Fruit fly (Drosophila melanogaster): ENCODE data around the gene tna.
A peak's percentile ranks its signal among the peaks of the same experiment; 100 is the strongest.

Gene tna

dm6 chr3L:10869144-10869543 is 33.8 kb downstream of the tna start:
- TF ChIP-seq brk (GFP tag; optimal IDR thresholded peaks at IDR 0.05) (no peak), CG9705 (GFP tag; optimal IDR thresholded peaks at IDR 0.05) (no peak), Jra (GFP tag; optimal IDR thresholded peaks at IDR 0.05) (no peak), Mio (GFP tag; optimal IDR thresholded peaks at IDR 0.05) (no peak), Hr83 (GFP tag; optimal IDR thresholded peaks at IDR 0.05; ENCODE audit: poor library complexity, severe bottlenecking) (no peak), Myc (optimal IDR thresholded peaks at IDR 0.05) (no peak), h (GFP tag; optimal IDR thresholded peaks at IDR 0.05) (no peak), fru (GFP tag; optimal IDR thresholded peaks at IDR 0.05) (no peak)

- TF ChIP-seq Dfd (GFP tag; optimal IDR thresholded peaks at IDR 0.05) = peak; percentile 88
- TF ChIP-seq Hnf4 (GFP tag; optimal IDR thresholded peaks at IDR 0.05) = no peak
Measured at dm6 chr3L:10870087-10870486, 34.8 kb downstream of the tna start.

dm6 chr3L:10871534-10871933 is 36.2 kb downstream of the tna start:
- TF ChIP-seq OdsH (GFP tag; optimal IDR thresholded peaks at IDR 0.05) (no peak), Hr78 (GFP tag; optimal IDR thresholded peaks at IDR 0.05) (no peak), dsf (GFP tag; optimal IDR thresholded peaks at IDR 0.05; ENCODE audit: borderline replicate concordance) (no peak), Dfd (GFP tag; optimal IDR thresholded peaks at IDR 0.05) (peak; percentile 81)

- TF ChIP-seq Rel (GFP tag; optimal IDR thresholded peaks at IDR 0.05) = no peak
- no peak for TF ChIP-seq Rel (tag; optimal IDR thresholded peaks at IDR 0.05)
- TF ChIP-seq Hr78 (GFP tag; optimal IDR thresholded peaks at IDR 0.05) = no peak
- TF ChIP-seq Mio (GFP tag; optimal IDR thresholded peaks at IDR 0.05) = no peak
- no peak for TF ChIP-seq sage (GFP tag; optimal IDR thresholded peaks at IDR 0.05)
Measured at dm6 chr3L:10876036-10876435, 40.7 kb downstream of the tna start.

dm6 chr3L:10878842-10879241 is 43.5 kb downstream of the tna start, which contains the start of the genes CG6418 and Blos4:
Gene CG6418 (minus strand): TSS chr3L:10879037.
Gene Blos4 (plus strand): TSS chr3L:10879085.
- TF ChIP-seq Rel (GFP tag; optimal IDR thresholded peaks at IDR 0.05) (no peak), Rel (tag; optimal IDR thresholded peaks at IDR 0.05) (peak; percentile 17), rgr (GFP tag; optimal IDR thresholded peaks at IDR 0.05) (peak; percentile 91), Vsx2 (GFP tag; optimal IDR thresholded peaks at IDR 0.05; ENCODE audit: partially characterized antibody) (peak; percentile 93), GATAd (GFP tag; optimal IDR thresholded peaks at IDR 0.05) (no peak), Abd-B (GFP tag; optimal IDR thresholded peaks at IDR 0.05) (no peak), Dfd (GFP tag; optimal IDR thresholded peaks at IDR 0.05) (no peak)

dm6 chr3L:10882336-10883040 is 47.2 kb downstream of the tna start, which contains the start of the genes CG6409 and galla-2:
Gene CG6409 (minus strand): TSS chr3L:10882386.
Gene galla-2 (plus strand): TSS chr3L:10882890.
- TF ChIP-seq CrebA (GFP tag; optimal IDR thresholded peaks at IDR 0.05; ENCODE audit: borderline replicate concordance) = no peak

dm6 chr3L:10885711-10886272 is 50.5 kb downstream of the tna start:
- TF ChIP-seq Myc (optimal IDR thresholded peaks at IDR 0.05) (peak; percentile 69), psq (GFP tag; optimal IDR thresholded peaks at IDR 0.05) (no peak)

dm6 chr3L:10886371-10886770 is 51.0 kb downstream of the tna start, which contains the start of gene OXA1L:
Gene OXA1L (minus strand): TSS chr3L:10886471.
- TF ChIP-seq Dif (GFP tag; optimal IDR thresholded peaks at IDR 0.05; ENCODE audit: partially characterized antibody) = no peak
- TF ChIP-seq OdsH (GFP tag; optimal IDR thresholded peaks at IDR 0.05) = no peak
- no peak for TF ChIP-seq N (GFP tag; optimal IDR thresholded peaks at IDR 0.05)
- TF ChIP-seq rgr (GFP tag; optimal IDR thresholded peaks at IDR 0.05) = no peak
- TF ChIP-seq Vsx2 (GFP tag; optimal IDR thresholded peaks at IDR 0.05; ENCODE audit: partially characterized antibody) = no peak
- TF ChIP-seq CG32264 (GFP tag; optimal IDR thresholded peaks at IDR 0.05) = no peak
- TF ChIP-seq h (GFP tag; optimal IDR thresholded peaks at IDR 0.05) = no peak
- TF ChIP-seq Mio (GFP tag; optimal IDR thresholded peaks at IDR 0.05) = no peak
- no peak for TF ChIP-seq woc (GFP tag; optimal IDR thresholded peaks at IDR 0.05)
- no peak for TF ChIP-seq Rel (GFP tag; optimal IDR thresholded peaks at IDR 0.05)
- TF ChIP-seq Rel (tag; optimal IDR thresholded peaks at IDR 0.05) = no peak
- no peak for TF ChIP-seq HLH106 (tag; optimal IDR thresholded peaks at IDR 0.05)
- no peak for TF ChIP-seq GATAd (GFP tag; optimal IDR thresholded peaks at IDR 0.05)
- TF ChIP-seq Myc (optimal IDR thresholded peaks at IDR 0.05) = no peak
- TF ChIP-seq Hnf4 (GFP tag; optimal IDR thresholded peaks at IDR 0.05) = no peak
- TF ChIP-seq lola (GFP tag; optimal IDR thresholded peaks at IDR 0.05) = no peak
- no peak for TF ChIP-seq dmrt93B (GFP tag; optimal IDR thresholded peaks at IDR 0.05)
